Fruit fly (Drosophila melanogaster) ovary, adult (tissue): ENCODE measurements around the gene CG10063.

ENCODE experiments used
- CG17801 ChIP-seq: fragments of 200-800 bp; optimal IDR thresholded peaks from 2 replicates; lab custom pipeline; 2019; ENCODE audit warnings: missing biosample characterization, mild to moderate bottlenecking, missing genetic modification characterization, moderate library complexity; ENCODE audit not compliant: partially characterized antibody

Gene CG10063

dm6 chr3L:6942103-6942830 lies 30.0 kb downstream of the CG10063 start:
- TF ChIP-seq CG17801: no peak

- TF ChIP-seq CG17801: no peak
Observed at dm6 chr3L:6934799-6935318, 37.4 kb downstream of the CG10063 start.

dm6 chr3L:6932626-6933025 lies 39.6 kb downstream of the CG10063 start, which contains the start of gene CG14820:
Gene CG14820 (plus strand): TSS chr3L:6932926.
- TF ChIP-seq CG17801: no peak

dm6 chr3L:6931850-6932249 lies 40.4 kb downstream of the CG10063 start, which contains the start of gene CG45413:
Gene CG45413 (minus strand): TSS chr3L:6931950.
- TF ChIP-seq CG17801: no peak

- no peak for TF ChIP-seq CG17801
Observed at dm6 chr3L:6925843-6926242, 46.4 kb downstream of the CG10063 start.
